Fruit fly (Drosophila melanogaster) whole organism, prepupa: Measurements from ENCODE around the gene Pdfr.

Experiments used
- Blimp-1 ChIP-seq: fragments of 200-800 bp; sonication (Bioruptor generic); optimal IDR thresholded peaks from 3 replicates; lab custom pipeline; 2017; ENCODE audit warnings: missing biosample characterization, missing genetic modification characterization, mild to moderate bottlenecking, moderate library complexity, missing genetic modification reagents
- CG10631 ChIP-seq: fragments of 200-800 bp; sonication (Bioruptor generic); optimal IDR thresholded peaks from 2 replicates; lab custom pipeline; 2016; ENCODE audit warnings: missing biosample characterization, missing genetic modification characterization
- CG10669 ChIP-seq: fragments of 200-800 bp; sonication (Bioruptor generic); optimal IDR thresholded peaks from 3 replicates; lab custom pipeline; 2018; ENCODE audit warnings: missing biosample characterization, mild to moderate bottlenecking, missing genetic modification characterization, moderate library complexity
- CG11294 ChIP-seq: fragments of 200-800 bp; sonication (Bioruptor generic); IDR thresholded peaks from 2 replicates; pipeline ENCODE4 v1.3.6; 2022; ENCODE audit warnings: missing biosample characterization, missing genetic modification characterization
- CG11762 ChIP-seq: fragments of 200-800 bp; sonication (Bioruptor generic); optimal IDR thresholded peaks from 3 replicates; lab custom pipeline; 2016; ENCODE audit warnings: missing biosample characterization, missing genetic modification characterization; ENCODE audit not compliant: insufficient read depth
- CG15336 ChIP-seq: fragments of 200-800 bp; sonication (Bioruptor generic); IDR thresholded peaks from 2 replicates; pipeline ENCODE4 v1.3.6; 2022; ENCODE audit warnings: missing biosample characterization, missing genetic modification characterization
- CG1621 ChIP-seq: fragments of 200-800 bp; sonication (Bioruptor generic); optimal IDR thresholded peaks from 3 replicates; lab custom pipeline; 2018; ENCODE audit warnings: missing biosample characterization, mild to moderate bottlenecking, missing genetic modification characterization
- CG16779 ChIP-seq: fragments of 200-800 bp; sonication (Bioruptor generic); optimal IDR thresholded peaks from 3 replicates; lab custom pipeline; 2017; ENCODE audit warnings: missing biosample characterization, mild to moderate bottlenecking, missing genetic modification characterization
- CG3032 ChIP-seq: fragments of 200-800 bp; optimal IDR thresholded peaks from 2 replicates; lab custom pipeline; 2019; ENCODE audit warnings: missing biosample characterization, mild to moderate bottlenecking, missing genetic modification characterization, moderate library complexity
- CG32006 ChIP-seq: fragments of 200-800 bp; sonication (Bioruptor generic); optimal IDR thresholded peaks from 3 replicates; lab custom pipeline; 2017; ENCODE audit warnings: missing biosample characterization, mild to moderate bottlenecking, missing genetic modification characterization
- CG34406 ChIP-seq: fragments of 200-800 bp; sonication (Bioruptor generic); optimal IDR thresholded peaks from 3 replicates; lab custom pipeline; 2016; ENCODE audit warnings: missing biosample characterization, missing genetic modification characterization
- CG3919 ChIP-seq: fragments of 200-800 bp; sonication (Bioruptor generic); optimal IDR thresholded peaks from 3 replicates; lab custom pipeline; 2016; ENCODE audit warnings: missing biosample characterization, missing genetic modification characterization
- CG4318 ChIP-seq: fragments of 200-800 bp; sonication (Bioruptor generic); optimal IDR thresholded peaks from 3 replicates; lab custom pipeline; 2017; ENCODE audit warnings: missing biosample characterization, mild to moderate bottlenecking, missing genetic modification characterization
- CG6163 ChIP-seq: fragments of 200-800 bp; sonication (Bioruptor generic); IDR thresholded peaks from 3 replicates; pipeline ENCODE4 v1.3.6; 2022; ENCODE audit warnings: missing biosample characterization, missing genetic modification characterization
- CG6276 ChIP-seq: fragments of 200-800 bp; sonication (Bioruptor generic); optimal IDR thresholded peaks from 2 replicates; lab custom pipeline; 2017; ENCODE audit warnings: missing biosample characterization, mild to moderate bottlenecking, missing genetic modification characterization
- CG6792 ChIP-seq: fragments of 200-800 bp; sonication (Bioruptor generic); optimal IDR thresholded peaks from 3 replicates; lab custom pipeline; 2016; ENCODE audit warnings: missing biosample characterization, missing genetic modification characterization
- CG6808 ChIP-seq: fragments of 200-800 bp; sonication (Bioruptor generic); optimal IDR thresholded peaks from 3 replicates; lab custom pipeline; 2017; ENCODE audit warnings: missing biosample characterization, missing genetic modification characterization, mild to moderate bottlenecking, moderate library complexity, missing genetic modification reagents
- CG7368 ChIP-seq: fragments of 200-800 bp; sonication (Bioruptor generic); optimal IDR thresholded peaks from 3 replicates; lab custom pipeline; 2016; ENCODE audit warnings: missing biosample characterization, missing genetic modification characterization
- CG8119 ChIP-seq: fragments of 200-800 bp; sonication (Bioruptor generic); IDR thresholded peaks from 3 replicates; pipeline ENCODE4 v1.3.6; 2022; ENCODE audit warnings: missing biosample characterization, missing genetic modification characterization
- CG8632 ChIP-seq: fragments of 200-800 bp; sonication (Bioruptor generic); optimal IDR thresholded peaks from 3 replicates; lab custom pipeline; 2016; ENCODE audit warnings: missing biosample characterization, missing genetic modification characterization
- CG9139 ChIP-seq: fragments of 200-800 bp; sonication (Bioruptor generic); optimal IDR thresholded peaks from 3 replicates; lab custom pipeline; 2017; ENCODE audit warnings: missing biosample characterization, mild to moderate bottlenecking, missing genetic modification characterization
- Eip75B ChIP-seq: fragments of 200-800 bp; sonication (Bioruptor generic); optimal IDR thresholded peaks from 3 replicates; lab custom pipeline; 2016; ENCODE audit warnings: missing biosample characterization, missing genetic modification characterization
- Eip78C ChIP-seq: fragments of 200-800 bp; sonication (Bioruptor generic); peaks from one replicate; lab custom pipeline; 2016; ENCODE audit warnings: missing biosample characterization, missing genetic modification characterization
- Eip93F ChIP-seq: fragments of 200-800 bp; sonication (Bioruptor generic); optimal IDR thresholded peaks from 2 replicates; lab custom pipeline; 2016; ENCODE audit warnings: missing biosample characterization, mild to moderate bottlenecking, missing genetic modification characterization
- Ets21C ChIP-seq: fragments of 200-800 bp; sonication (Bioruptor generic); optimal IDR thresholded peaks from 3 replicates; lab custom pipeline; 2016; ENCODE audit warnings: missing biosample characterization, missing genetic modification characterization
- Gug ChIP-seq: fragments of 200-800 bp; sonication (Bioruptor generic); IDR thresholded peaks from 2 replicates; pipeline ENCODE4 v1.3.6; 2022; ENCODE audit warnings: missing biosample characterization, missing genetic modification characterization
- Hr38 ChIP-seq: sonication (Bioruptor generic); optimal IDR thresholded peaks from 2 replicates; lab custom pipeline; 2016; ENCODE audit warnings: missing biosample characterization, missing genetic modification characterization
- Hr39 ChIP-seq: fragments of 200-800 bp; sonication (Bioruptor generic); optimal IDR thresholded peaks from 2 replicates; lab custom pipeline; 2016; ENCODE audit warnings: missing biosample characterization, missing genetic modification characterization
- Hr4 ChIP-seq: fragments of 200-800 bp; sonication (Bioruptor generic); optimal IDR thresholded peaks from 3 replicates; lab custom pipeline; 2016; ENCODE audit warnings: missing biosample characterization, missing genetic modification characterization
- Met ChIP-seq: fragments of 200-800 bp; sonication (Bioruptor generic); optimal IDR thresholded peaks from 3 replicates; lab custom pipeline; 2016; ENCODE audit warnings: missing biosample characterization, missing genetic modification characterization
- Smox ChIP-seq: fragments of 200-800 bp; sonication (Bioruptor generic); optimal IDR thresholded peaks from 3 replicates; lab custom pipeline; 2016; ENCODE audit warnings: missing biosample characterization, missing genetic modification characterization
- Sox102F ChIP-seq: fragments of 200-800 bp; sonication (Bioruptor generic); optimal IDR thresholded peaks from 2 replicates; lab custom pipeline; 2016; ENCODE audit warnings: missing biosample characterization, mild to moderate bottlenecking, missing genetic modification characterization
- Sox14 ChIP-seq: fragments of 200-800 bp; sonication (Bioruptor generic); optimal IDR thresholded peaks from 3 replicates; lab custom pipeline; 2016; ENCODE audit warnings: missing biosample characterization, missing genetic modification characterization
- Sox15 ChIP-seq: fragments of 200-800 bp; sonication (Bioruptor generic); optimal IDR thresholded peaks from 3 replicates; lab custom pipeline; 2016; ENCODE audit warnings: missing biosample characterization, missing genetic modification characterization
- achi ChIP-seq: fragments of 200-800 bp; sonication (Bioruptor generic); optimal IDR thresholded peaks from 3 replicates; lab custom pipeline; 2016; ENCODE audit warnings: missing biosample characterization, missing genetic modification characterization
- acj6 ChIP-seq: fragments of 200-800 bp; sonication (Bioruptor generic); optimal IDR thresholded peaks from 3 replicates; lab custom pipeline; 2016; ENCODE audit warnings: missing biosample characterization, missing genetic modification characterization
- cyc ChIP-seq: fragments of 200-800 bp; sonication (Bioruptor generic); optimal IDR thresholded peaks from 3 replicates; lab custom pipeline; 2016; ENCODE audit warnings: missing biosample characterization, missing genetic modification characterization
- dsx ChIP-seq: fragments of 200-800 bp; optimal IDR thresholded peaks from 3 replicates; lab custom pipeline; 2019; ENCODE audit warnings: missing biosample characterization, mild to moderate bottlenecking, missing genetic modification characterization, moderate library complexity; ENCODE audit not compliant: poor library complexity, severe bottlenecking
- eg ChIP-seq: fragments of 200-800 bp; sonication (Bioruptor generic); IDR thresholded peaks from 3 replicates; pipeline ENCODE4 v1.3.6; 2022; ENCODE audit warnings: missing biosample characterization, missing genetic modification characterization
- esn ChIP-seq: fragments of 200-800 bp; sonication (Bioruptor generic); optimal IDR thresholded peaks from 2 replicates; lab custom pipeline; 2016; ENCODE audit warnings: missing biosample characterization, mild to moderate bottlenecking, missing genetic modification characterization, moderate library complexity
- fd59A ChIP-seq: fragments of 200-800 bp; sonication (Bioruptor generic); optimal IDR thresholded peaks from 2 replicates; lab custom pipeline; 2017; ENCODE audit warnings: missing biosample characterization, mild to moderate bottlenecking, missing genetic modification characterization, missing genetic modification reagents
- fd85E ChIP-seq: fragments of 200-800 bp; sonication (Bioruptor generic); optimal IDR thresholded peaks from 3 replicates; lab custom pipeline; 2016; ENCODE audit warnings: missing biosample characterization, missing genetic modification characterization
- lz ChIP-seq: fragments of 200-800 bp; sonication (Bioruptor generic); optimal IDR thresholded peaks from 3 replicates; lab custom pipeline; 2016; ENCODE audit warnings: missing biosample characterization, missing genetic modification characterization
- net ChIP-seq: fragments of 200-800 bp; sonication (Bioruptor generic); optimal IDR thresholded peaks from 3 replicates; lab custom pipeline; 2016; ENCODE audit warnings: missing biosample characterization, missing genetic modification characterization
- pdm3 ChIP-seq: fragments of 200-800 bp; sonication (Bioruptor generic); optimal IDR thresholded peaks from 3 replicates; lab custom pipeline; 2016; ENCODE audit warnings: missing biosample characterization, missing genetic modification characterization
- salr ChIP-seq, 2 experiments: fragments of 200-800 bp; sonication (Bioruptor generic); optimal IDR thresholded peaks; 3 replicates each; lab custom pipeline; 2016 to 2018; ENCODE audit warnings: missing biosample characterization in 2 of 2, missing genetic modification characterization in 2 of 2, mild to moderate bottlenecking in 1 of 2
- spab ChIP-seq: fragments of 200-800 bp; sonication (Bioruptor generic); optimal IDR thresholded peaks from 2 replicates; lab custom pipeline; 2017; ENCODE audit warnings: missing biosample characterization, mild to moderate bottlenecking, missing genetic modification characterization, missing genetic modification reagents
- ss ChIP-seq, 2 experiments: fragments of 200-800 bp; sonication (Bioruptor generic); optimal IDR thresholded peaks; 2 replicates in 1 of 2; 3 replicates in 1 of 2; lab custom pipeline; 2017 to 2018; ENCODE audit warnings: mild to moderate bottlenecking in 2 of 2, missing biosample characterization in 2 of 2, missing genetic modification characterization in 2 of 2, moderate library complexity in 1 of 2
- svp ChIP-seq: fragments of 200-800 bp; sonication (Bioruptor generic); peaks from one replicate; lab custom pipeline; 2016; ENCODE audit warnings: missing biosample characterization, missing genetic modification characterization
- vri ChIP-seq: fragments of 200-800 bp; sonication (Bioruptor generic); optimal IDR thresholded peaks from 3 replicates; lab custom pipeline; 2016; ENCODE audit warnings: missing biosample characterization, mild to moderate bottlenecking, missing genetic modification characterization

Gene Pdfr

dm6 chrX:2542500-2542899 is 9.5 kb upstream of the Pdfr start:
- TF ChIP-seq CG3032 (tag; lab: Kevin White, UChicago) (no peak), CG9139 (GFP tag; lab: Kevin White, UChicago) (no peak), Hr38 (GFP tag; lab: Kevin White, UChicago) (no peak), CG11294 (GFP tag; lab: Robert Waterston, UW) (no peak), Smox (GFP tag; lab: Kevin White, UChicago) (no peak), svp (peak; percentile 44), CG34406 (GFP tag; lab: Kevin White, UChicago) (no peak), CG8632 (GFP tag; lab: Kevin White, UChicago) (no peak), CG11762 (GFP tag; lab: Kevin White, UChicago) (no peak), fd85E (no peak), Eip93F (no peak), Gug (GFP tag; lab: Robert Waterston, UW) (no peak), Blimp-1 (GFP tag; lab: Kevin White, UChicago) (no peak), vri (GFP tag; lab: Kevin White, UChicago) (no peak), CG32006 (no peak), net (peak; percentile 5), salr (GFP tag; optimal IDR thresholded peaks at IDR 0.05; lab: Kevin White, UChicago) (no peak), Sox15 (no peak), Ets21C (GFP tag; lab: Kevin White, UChicago) (no peak), Sox14 (GFP tag; lab: Kevin White, UChicago) (no peak), Eip75B (GFP tag; lab: Kevin White, UChicago) (no peak), CG3919 (GFP tag; lab: Kevin White, UChicago) (no peak), lz (GFP tag; lab: Kevin White, UChicago) (no peak), Eip78C (GFP tag; lab: Kevin White, UChicago) (peak; percentile 46), CG16779 (no peak), cyc (GFP tag; lab: Kevin White, UChicago) (no peak), spab (GFP tag; lab: Kevin White, UChicago) (no peak), CG6792 (GFP tag; lab: Kevin White, UChicago) (no peak), CG6808 (GFP tag; lab: Kevin White, UChicago) (no peak), Hr39 (GFP tag; lab: Kevin White, UChicago) (no peak), CG6276 (GFP tag; lab: Kevin White, UChicago) (no peak), CG1621 (tag; lab: Kevin White, UChicago) (no peak), CG10631 (GFP tag; lab: Kevin White, UChicago) (no peak), ss (GFP tag; optimal IDR thresholded peaks at IDR 0.05; lab: Kevin White, UChicago) (peak in 1 of 2 experiments; percentile 24), CG8119 (GFP tag; lab: Robert Waterston, UW) (no peak), eg (GFP tag; lab: Robert Waterston, UW) (peak; percentile 21; the same call in 1 of the 3 replicates), CG10669 (no peak), dsx (GFP tag; lab: Kevin White, UChicago) (no peak), CG7368 (GFP tag; lab: Kevin White, UChicago) (no peak), Hr4 (GFP tag; lab: Kevin White, UChicago) (no peak), fd59A (GFP tag; lab: Kevin White, UChicago) (no peak), Met (GFP tag; lab: Kevin White, UChicago) (no peak)

DNA sequence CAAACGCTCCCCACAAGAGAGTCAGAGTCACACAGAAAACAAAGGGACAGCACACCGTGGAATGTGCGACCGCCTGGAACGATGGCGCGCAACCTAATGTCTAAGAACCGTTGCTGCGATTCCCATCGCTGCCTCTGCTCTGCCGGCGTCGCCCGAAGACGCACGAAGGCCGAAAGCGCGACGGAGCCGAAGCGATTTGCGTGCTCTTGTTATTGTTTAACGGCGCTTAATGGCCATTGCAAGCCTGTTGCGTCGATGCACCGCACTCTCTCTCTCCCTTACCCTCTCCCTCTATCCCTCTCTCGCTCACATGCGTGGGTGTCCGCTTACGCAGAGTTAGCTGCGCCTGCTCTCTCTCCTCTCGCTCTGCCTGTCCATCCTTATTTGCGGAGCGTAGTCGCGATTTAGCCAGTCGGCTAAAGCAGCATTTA is 6.7 kb upstream of the Pdfr start, which contains the start of gene trol:
trol (minus strand) TSS at position 100 of the 431 bp plus-strand sequence.
- TF ChIP-seq CG15336 (peak; percentile 25; the same call in 1 of the 2 replicates), eg (GFP tag; lab: Robert Waterston, UW) (peak; percentile 45; the same call in 1 of the 3 replicates), achi (GFP tag; lab: Kevin White, UChicago) (peak; percentile 11), CG32006 (peak; percentile 8), net (peak; percentile 17), pdm3 (GFP tag; lab: Kevin White, UChicago) (no peak), Sox102F (GFP tag; lab: Kevin White, UChicago) (peak; percentile 23), CG8119 (GFP tag; lab: Robert Waterston, UW) (0 out of 3 replicates have a peak, but pooled peaks have one; percentile 22), acj6 (GFP tag; lab: Kevin White, UChicago) (no peak), Met (GFP tag; lab: Kevin White, UChicago) (peak; percentile 23), CG6163 (GFP tag; lab: Robert Waterston, UW) (peak; percentile 50; the same call in 2 of the 3 replicates), CG3032 (tag; lab: Kevin White, UChicago) (no peak), CG6276 (GFP tag; lab: Kevin White, UChicago) (peak; percentile 37), CG4318 (GFP tag; lab: Kevin White, UChicago) (no peak), ss (GFP tag; optimal IDR thresholded peaks at IDR 0.05; lab: Kevin White, UChicago) (peak; percentile 42 to 72), fd85E (peak; percentile 28), CG6808 (GFP tag; lab: Kevin White, UChicago) (no peak), CG3919 (GFP tag; lab: Kevin White, UChicago) (peak; percentile 33), esn (GFP tag; lab: Kevin White, UChicago) (peak; percentile 8), CG8632 (GFP tag; lab: Kevin White, UChicago) (no peak)
